Fruit fly (Drosophila melanogaster): ENCODE data around the gene hwt.

hwt gene

dm6 chrX:12595610-12596336 lies 27.5 kb upstream of the hwt start, which contains the start of the genes CG1824 and Sec16 (continued):
- TF ChIP-seq cg (GFP tag; optimal IDR thresholded peaks at IDR 0.05) (peak; percentile 60), CG17361 (GFP tag; IDR thresholded peaks at IDR 0.05) (peak; percentile 84), CG9437 (GFP tag; optimal IDR thresholded peaks at IDR 0.05) (peak; percentile 65), CG1792 (GFP tag; optimal IDR thresholded peaks at IDR 0.05) (no peak), CG7786 (GFP tag; optimal IDR thresholded peaks at IDR 0.05) (peak; percentile 7), CG12942 (GFP tag; optimal IDR thresholded peaks at IDR 0.05) (peak; percentile 34), Oli (tag; optimal IDR thresholded peaks at IDR 0.05) (peak; percentile 32), ind (GFP tag; optimal IDR thresholded peaks at IDR 0.05) (peak; percentile 53), CG10979 (tag; optimal IDR thresholded peaks at IDR 0.05) (peak; percentile 29), sd (tag; optimal IDR thresholded peaks at IDR 0.05) (no peak), CG4328 (GFP tag; optimal IDR thresholded peaks at IDR 0.05) (peak; percentile 53), CG2120 (GFP tag; optimal IDR thresholded peaks at IDR 0.05) (peak; percentile 57), exex (tag; optimal IDR thresholded peaks at IDR 0.05) (peak; percentile 60), D19A (tag; optimal IDR thresholded peaks at IDR 0.05) (peak; percentile 26), eve (GFP tag; optimal IDR thresholded peaks at IDR 0.05) (no peak), Vsx1 (GFP tag; optimal IDR thresholded peaks at IDR 0.05) (peak; percentile 94), H2.0 (GFP tag; IDR thresholded peaks at IDR 0.05) (no peak), CG31441 (GFP tag; IDR thresholded peaks at IDR 0.05) (peak; percentile 61; the same call in 1 of the 2 replicates), CG13424 (tag; optimal IDR thresholded peaks at IDR 0.05) (peak; percentile 50), chif (GFP tag; optimal IDR thresholded peaks at IDR 0.05) (no peak), CG16863 (GFP tag; optimal IDR thresholded peaks at IDR 0.05) (no peak), CG43689 (GFP tag; IDR thresholded peaks at IDR 0.05) (no peak), insv (GFP tag; optimal IDR thresholded peaks at IDR 0.05) (peak in 1 of 2 experiments; percentile 92), Sin3A (optimal IDR thresholded peaks at IDR 0.05) (peak; percentile 12), CG32532 (GFP tag; IDR thresholded peaks at IDR 0.05) (peak; percentile 23; the same call in 1 of the 2 replicates), CG10565 (GFP tag; optimal IDR thresholded peaks at IDR 0.05) (no peak), hth (optimal IDR thresholded peaks at IDR 0.05) (no peak), Mrtf (GFP tag; IDR thresholded peaks at IDR 0.05) (no peak), lola (GFP tag; optimal IDR thresholded peaks at IDR 0.05) (peak in 1 of 3 experiments; percentile 65), bcd (GFP tag; optimal IDR thresholded peaks at IDR 0.05) (peak; percentile 34), trh (GFP tag; optimal IDR thresholded peaks at IDR 0.05) (no peak), sens (GFP tag) (peak; percentile 72), Dip2 (GFP tag; IDR thresholded peaks at IDR 0.05) (no peak), Gug (GFP tag; IDR thresholded peaks at IDR 0.05) (peak; percentile 57; the same call in 2 of the 4 replicates), CG12659 (GFP tag; optimal IDR thresholded peaks at IDR 0.05) (peak; percentile 45), btn (GFP tag; optimal IDR thresholded peaks at IDR 0.05) (no peak), ase (GFP tag; IDR thresholded peaks at IDR 0.05) (no peak), CG6689 (GFP tag; IDR thresholded peaks at IDR 0.05) (0 out of 2 replicates have a peak, but pooled peaks have one; percentile 9), Ptx1 (GFP tag; IDR thresholded peaks at IDR 0.05) (0 out of 2 replicates have a peak, but pooled peaks have one; percentile 36), Usf (GFP tag; optimal IDR thresholded peaks at IDR 0.05) (no peak), da (GFP tag; optimal IDR thresholded peaks at IDR 0.05) (no peak), trem (tag; optimal IDR thresholded peaks at IDR 0.05) (peak; percentile 58), Ada2b (GFP tag; IDR thresholded peaks at IDR 0.05) (no peak), TFAM (GFP tag; optimal IDR thresholded peaks at IDR 0.05) (no peak), NFAT (GFP tag; IDR thresholded peaks at IDR 0.05) (peak; percentile 63; the same call in 1 of the 2 replicates), CG18262 (tag; optimal IDR thresholded peaks at IDR 0.05) (peak; percentile 51), CG13775 (GFP tag; optimal IDR thresholded peaks at IDR 0.05) (peak; percentile 66), CG18011 (GFP tag; optimal IDR thresholded peaks at IDR 0.05) (no peak), BEAF-32 (GFP tag; optimal IDR thresholded peaks at IDR 0.05) (peak; percentile 77), CG18599 (GFP tag; optimal IDR thresholded peaks at IDR 0.05) (peak; percentile 17)
